Worm (Caenorhabditis elegans): Measurements from ENCODE around the gene zipt-2.1.
A peak's percentile ranks its signal among the peaks of the same experiment; 100 is the strongest.
"Not testable (repeated sequence)": the region's sequence is repeated elsewhere in the genome, so short reads cannot be mapped to it uniquely, and the experiment has no call there.

zipt-2.1 gene

DNA sequence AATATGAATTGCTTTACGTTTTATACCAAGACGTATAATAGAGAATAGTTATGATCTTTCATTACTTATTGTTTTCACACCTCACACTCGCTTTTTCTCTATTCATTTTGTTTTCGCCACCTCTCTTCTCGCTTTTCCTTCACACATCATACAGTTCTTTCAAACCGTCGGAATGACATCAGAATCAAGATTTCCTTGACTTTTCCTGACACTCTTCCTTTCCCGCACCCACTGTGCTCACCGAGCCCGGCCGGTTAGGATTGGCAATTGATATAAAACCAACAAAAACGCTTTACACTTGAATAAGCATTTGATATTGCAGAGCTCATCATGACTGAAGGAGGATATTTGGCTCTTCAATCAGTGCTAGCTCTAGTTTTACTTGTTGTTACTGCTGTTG lies at the start of gene zipt-2.1:
TSS of gene zipt-2.1 (plus strand) at position 301 of the 400 bp plus-strand sequence.
- no peak for TF ChIP-seq dmd-4 (tag; optimal IDR thresholded peaks at IDR 0.05; ENCODE audit: borderline replicate concordance)
- TF ChIP-seq mec-3 (tag; optimal IDR thresholded peaks at IDR 0.05; ENCODE audit: borderline replicate concordance): no peak
- no peak for TF ChIP-seq zip-5 (tag; optimal IDR thresholded peaks at IDR 0.05)
- TF ChIP-seq hlh-6 (tag; optimal IDR thresholded peaks at IDR 0.05): no peak
- TF ChIP-seq K09A11.1 (tag; optimal IDR thresholded peaks at IDR 0.05; ENCODE audit: insufficient read depth): no peak
- TF ChIP-seq pha-2 (tag; optimal IDR thresholded peaks at IDR 0.05): no peak
- no peak for TF ChIP-seq pqm-1 (tag; optimal IDR thresholded peaks at IDR 0.05)
- TF ChIP-seq ceh-18 (tag; optimal IDR thresholded peaks at IDR 0.05): no peak

DNA sequence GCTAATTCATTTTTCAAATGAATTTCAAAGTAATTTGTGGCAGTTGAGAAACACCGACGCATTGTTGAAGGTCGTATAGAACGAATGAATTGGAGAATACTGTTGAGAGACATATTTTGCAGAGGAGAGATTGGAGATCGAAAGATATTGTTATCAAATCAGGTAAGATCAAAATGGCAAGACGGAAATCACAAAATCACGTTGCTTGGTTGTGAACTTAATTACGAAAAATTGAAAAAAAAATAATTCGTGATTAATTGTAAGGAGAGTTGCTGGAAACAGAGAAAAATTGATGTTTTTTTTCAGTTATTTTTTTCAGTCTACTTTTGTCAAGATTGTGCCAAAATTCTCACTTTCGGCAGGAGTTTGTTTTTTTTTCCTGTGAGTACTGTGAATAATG lies 49.4 kb upstream of the zipt-2.1 start, which contains the start of gene T25B9.1:
TSS of gene T25B9.1 (minus strand) at position 101 of the 400 bp plus-strand sequence.
- TF ChIP-seq npax-4 (tag; optimal IDR thresholded peaks at IDR 0.05): no peak
- no peak for TF ChIP-seq Y22D7AL.16 (tag; optimal IDR thresholded peaks at IDR 0.05)
- no peak for TF ChIP-seq pros-1 (tag; optimal IDR thresholded peaks at IDR 0.05)
- no peak for TF ChIP-seq fax-1 (tag; optimal IDR thresholded peaks at IDR 0.05)
- no peak for TF ChIP-seq pag-3 (tag; optimal IDR thresholded peaks at IDR 0.05; ENCODE audit: borderline replicate concordance)

DNA sequence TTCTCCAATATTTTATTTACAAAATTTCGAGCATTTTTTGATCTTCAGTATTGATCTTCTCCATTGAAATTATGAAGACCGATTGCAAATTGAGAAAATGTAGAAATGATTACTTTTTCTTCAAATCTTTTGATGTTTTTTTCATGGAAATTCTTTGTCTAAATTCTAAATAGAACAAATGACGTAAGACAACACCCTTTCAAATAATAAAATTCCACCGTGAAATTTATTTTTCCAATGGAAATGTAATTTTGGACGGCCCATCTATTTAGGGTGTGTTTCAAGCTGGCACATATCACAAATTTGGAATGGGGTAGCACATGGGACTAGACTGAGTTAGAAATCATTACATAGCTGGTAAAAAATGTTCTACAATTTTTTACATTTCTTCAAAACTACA lies 47.7 kb upstream of the zipt-2.1 start, which contains the start of gene T25B9.2:
TSS of gene T25B9.2 (minus strand) at position 101 of the 400 bp plus-strand sequence.
- not testable (repeated sequence) for TF ChIP-seq fkh-6, nhr-232, madf-2 (tag; optimal IDR thresholded peaks at IDR 0.05)

DNA sequence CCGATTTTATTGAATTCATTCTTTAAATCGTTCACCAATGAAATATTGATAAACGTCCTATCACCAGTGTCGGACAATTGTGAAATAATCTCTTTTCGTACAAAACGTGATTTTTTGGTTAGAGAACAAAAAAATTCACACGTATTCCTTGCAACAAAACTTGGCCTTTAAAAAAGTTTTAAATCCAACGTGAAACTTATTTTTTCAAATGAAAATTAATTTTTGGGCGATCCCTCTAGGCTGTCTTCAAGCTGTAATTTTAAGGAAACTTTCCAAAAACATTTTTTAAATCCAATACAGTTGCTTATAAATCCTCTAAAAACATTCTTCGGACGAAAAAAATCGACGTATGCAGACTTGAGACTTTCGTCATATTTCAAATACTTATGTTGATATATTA lies 44.8 kb upstream of the zipt-2.1 start, which contains the start of gene T25B9.5:
TSS of gene T25B9.5 (minus strand) at position 101 of the 400 bp plus-strand sequence.
- TF ChIP-seq pha-2 (tag; optimal IDR thresholded peaks at IDR 0.05): no peak
- TF ChIP-seq nhr-232 (tag; optimal IDR thresholded peaks at IDR 0.05): no peak

- TF ChIP-seq nhr-11 (tag; optimal IDR thresholded peaks at IDR 0.05) (no peak), ceh-45 (GFP tag; IDR thresholded peaks at IDR 0.05) (no peak), elt-4 (tag; optimal IDR thresholded peaks at IDR 0.05) (no peak), pat-9 (tag; optimal IDR thresholded peaks at IDR 0.05) (no peak), odd-2 (tag; optimal IDR thresholded peaks at IDR 0.05) (no peak), ztf-16 (tag; optimal IDR thresholded peaks at IDR 0.05) (no peak), sdc-2 (tag; optimal IDR thresholded peaks at IDR 0.05) (no peak), hlh-15 (tag; optimal IDR thresholded peaks at IDR 0.05) (no peak), C38D4.7 (GFP tag; optimal IDR thresholded peaks at IDR 0.05) (no peak), lim-6 (tag; optimal IDR thresholded peaks at IDR 0.05) (no peak), hlh-8 (tag; optimal IDR thresholded peaks at IDR 0.05) (no peak), hlh-13 (GFP tag; optimal IDR thresholded peaks at IDR 0.05) (no peak)
Measured at ce11 chrIV:10757616-10758193, 41.7 kb upstream of the zipt-2.1 start, which contains the start of the genes T25B9.4 and T25B9.6. Gene T25B9.4, minus strand, starts transcription at chrIV:10757716. Gene T25B9.6, plus strand, starts transcription at chrIV:10758143.

DNA sequence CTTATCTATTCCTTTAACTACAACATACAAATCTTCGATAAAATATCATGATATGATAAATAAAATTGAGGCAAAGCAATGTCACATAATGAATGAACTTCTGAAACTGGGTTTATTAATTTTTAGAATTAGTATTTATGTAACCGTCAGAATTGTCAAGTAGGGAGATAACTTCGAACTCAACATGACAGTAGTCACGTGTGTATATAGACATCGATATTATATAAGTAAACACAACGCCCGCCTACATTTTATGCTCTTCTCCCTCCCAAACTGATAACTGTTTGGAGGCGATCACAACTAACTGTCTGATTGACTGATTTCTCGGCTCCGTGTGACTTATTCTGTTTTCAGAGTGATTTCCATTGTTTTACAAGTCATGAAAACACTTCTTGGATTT lies 38.1 kb upstream of the zipt-2.1 start, which contains the start of gene ugt-54:
TSS of gene ugt-54 (plus strand) at position 355 of the 400 bp plus-strand sequence.
- no peak for TF ChIP-seq pha-2 (tag; optimal IDR thresholded peaks at IDR 0.05)
- peak; percentile 83 for TF ChIP-seq elt-2 (tag; optimal IDR thresholded peaks at IDR 0.05)

- TF ChIP-seq elt-2 (tag; optimal IDR thresholded peaks at IDR 0.05) (no peak), ceh-22 (tag; optimal IDR thresholded peaks at IDR 0.05) (no peak), sox-4 (tag; optimal IDR thresholded peaks at IDR 0.05) (no peak), sox-2 (GFP tag; IDR thresholded peaks at IDR 0.05) (no peak), ama-1 (optimal IDR thresholded peaks at IDR 0.05) (no peak), F13H6.1 (tag; optimal IDR thresholded peaks at IDR 0.05) (no peak), ceh-30 (tag; optimal IDR thresholded peaks at IDR 0.05) (no peak), ceh-19 (GFP tag; optimal IDR thresholded peaks at IDR 0.05) (no peak), lin-11 (tag; optimal IDR thresholded peaks at IDR 0.05) (no peak)
Measured at ce11 chrIV:10764206-10764605, 35.2 kb upstream of the zipt-2.1 start, which contains the start of gene T25B9.11. Gene T25B9.11, plus strand, starts transcription at chrIV:10764506.

All from whole organism, late embryonic.